Worm (Caenorhabditis elegans): ENCODE measurements around the gene snu-13.

DNA sequence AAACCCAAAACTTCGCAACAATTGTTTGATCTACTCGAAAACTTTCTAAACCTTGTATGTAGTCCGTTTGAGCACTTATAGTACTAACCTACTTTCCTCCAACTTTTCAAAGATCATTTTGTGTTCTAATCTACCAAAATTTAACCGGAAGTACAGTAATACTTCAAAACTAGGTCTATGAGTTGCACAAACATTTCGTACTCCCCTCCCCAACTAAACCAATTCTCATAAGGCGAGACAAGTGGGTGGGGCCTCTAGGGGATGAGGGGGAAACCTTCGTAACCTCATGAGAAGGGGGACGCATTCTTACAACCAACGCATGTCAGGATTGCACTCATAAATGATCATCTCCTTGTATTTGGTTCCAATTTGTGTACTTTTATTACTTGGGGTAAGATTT is 36.5 kb downstream of the snu-13 start, which contains the start of gene cutl-9:
- TF ChIP-seq unc-55 (GFP tag; optimal IDR thresholded peaks at IDR 0.05), result no peak
- TF ChIP-seq odd-2 (tag; optimal IDR thresholded peaks at IDR 0.05), result no peak
- no peak for TF ChIP-seq dve-1 (tag; optimal IDR thresholded peaks at IDR 0.05)
- no peak for TF ChIP-seq rnt-1 (tag; optimal IDR thresholded peaks at IDR 0.05)
- no peak for TF ChIP-seq ama-1 (optimal IDR thresholded peaks at IDR 0.05)
- TF ChIP-seq ztf-16 (tag; optimal IDR thresholded peaks at IDR 0.05), result no peak
- TF ChIP-seq unc-42 (tag; optimal IDR thresholded peaks at IDR 0.05), result no peak
- no peak for TF ChIP-seq ceh-18 (tag; optimal IDR thresholded peaks at IDR 0.05)
- no peak for TF ChIP-seq tbx-7 (tag; optimal IDR thresholded peaks at IDR 0.05)
- TF ChIP-seq pqm-1 (tag; optimal IDR thresholded peaks at IDR 0.05), result no peak
- TF ChIP-seq ceh-2 (tag; optimal IDR thresholded peaks at IDR 0.05), result no peak
